Worm (Caenorhabditis elegans) whole organism, L2 larva: Measurements from ENCODE around the gene ztf-31.

Source experiments
- C34F6.9 ChIP-seq: fragments of 150-350 bp; optimal IDR thresholded peaks from 2 replicates; lab custom pipeline; 2014; ENCODE audit warnings: missing biosample characterization, missing genetic modification characterization
- F13H6.1 ChIP-seq: sonication (generic microtip); optimal IDR thresholded peaks from 2 replicates; lab custom pipeline; 2016; ENCODE audit warnings: missing genetic modification characterization, missing compliant biosample characterization
- R02D3.7 ChIP-seq: fragments of 150-350 bp; optimal IDR thresholded peaks from 2 replicates; lab custom pipeline; 2014; ENCODE audit warnings: missing biosample characterization, missing genetic modification characterization
- ZK546.5 ChIP-seq: sonication (generic microtip); optimal IDR thresholded peaks from 2 replicates; lab custom pipeline; 2017; ENCODE audit warnings: missing biosample characterization, missing genetic modification characterization
- aly-2 ChIP-seq: fragments of 150-350 bp; optimal IDR thresholded peaks from 2 replicates; lab custom pipeline; 2014; ENCODE audit warnings: missing biosample characterization, missing genetic modification characterization
- ama-1 ChIP-seq: fragments of 150-350 bp; optimal IDR thresholded peaks from 2 replicates; lab custom pipeline; 2018; ENCODE audit warnings: inconsistent platforms
- blmp-1 ChIP-seq: sonication (generic microtip); optimal IDR thresholded peaks from 2 replicates; lab custom pipeline; 2017; ENCODE audit warnings: missing genetic modification characterization, mild to moderate bottlenecking, missing compliant biosample characterization, antibody characterized with exemption, moderate library complexity; ENCODE audit not compliant: insufficient read depth
- ceh-16 ChIP-seq: fragments of 150-350 bp; optimal IDR thresholded peaks from 2 replicates; lab custom pipeline; 2014; ENCODE audit warnings: missing biosample characterization, missing genetic modification characterization
- ceh-82 ChIP-seq: fragments of 150-350 bp; optimal IDR thresholded peaks from 2 replicates; lab custom pipeline; 2014; ENCODE audit warnings: missing biosample characterization, missing genetic modification characterization
- crh-2 ChIP-seq: sonication (generic microtip); optimal IDR thresholded peaks from 2 replicates; lab custom pipeline; 2017; ENCODE audit warnings: missing biosample characterization, missing genetic modification characterization
- dmd-4 ChIP-seq: sonication (generic microtip); optimal IDR thresholded peaks from 2 replicates; lab custom pipeline; 2017; ENCODE audit warnings: missing biosample characterization, missing genetic modification characterization
- egl-27 ChIP-seq: sonication (generic microtip); optimal IDR thresholded peaks from 3 replicates; lab custom pipeline; 2017; ENCODE audit warnings: missing biosample characterization, missing genetic modification reagents, missing genetic modification characterization
- elt-1 ChIP-seq: fragments of 150-350 bp; optimal IDR thresholded peaks from 2 replicates; lab custom pipeline; 2014; ENCODE audit warnings: missing biosample characterization, missing genetic modification characterization
- fos-1 ChIP-seq: fragments of 150-350 bp; optimal IDR thresholded peaks from 2 replicates; lab custom pipeline; 2014; ENCODE audit warnings: missing biosample characterization, missing genetic modification characterization
- gmeb-1 ChIP-seq: fragments of 150-350 bp; optimal IDR thresholded peaks from 2 replicates; lab custom pipeline; 2014; ENCODE audit warnings: missing biosample characterization, missing genetic modification characterization
- lin-11 ChIP-seq: fragments of 150-350 bp; sonication (generic microtip); optimal IDR thresholded peaks from 2 replicates; lab custom pipeline; 2014; ENCODE audit warnings: missing biosample characterization, missing genetic modification characterization, inconsistent platforms, mixed read lengths
- lin-13 ChIP-seq: fragments of 150-350 bp; optimal IDR thresholded peaks from 2 replicates; lab custom pipeline; 2014; ENCODE audit warnings: missing biosample characterization, missing genetic modification reagents, missing genetic modification characterization
- lin-39 ChIP-seq: fragments of 150-350 bp; optimal IDR thresholded peaks from 2 replicates; lab custom pipeline; 2014; ENCODE audit warnings: missing biosample characterization, missing genetic modification reagents, missing genetic modification characterization
- lsy-2 ChIP-seq, 2 experiments: fragments of 150-350 bp in 1 of 2; sonication (generic microtip) in 1 of 2; optimal IDR thresholded peaks; 2 replicates each; lab custom pipeline; 2014 to 2017; ENCODE audit warnings: missing biosample characterization in 2 of 2, missing genetic modification characterization in 2 of 2
- mab-5 ChIP-seq: fragments of 150-350 bp; optimal IDR thresholded peaks from 2 replicates; lab custom pipeline; 2014; ENCODE audit warnings: missing biosample characterization, missing genetic modification characterization
- mdl-1 ChIP-seq, 2 experiments: fragments of 150-350 bp in 1 of 2; sonication (generic microtip) in 1 of 2; optimal IDR thresholded peaks; 2 replicates each; lab custom pipeline; 2017; ENCODE audit warnings: missing biosample characterization in 2 of 2, missing genetic modification characterization in 2 of 2
- nhr-11 ChIP-seq: fragments of 150-350 bp; optimal IDR thresholded peaks from 2 replicates; lab custom pipeline; 2014; ENCODE audit warnings: missing biosample characterization, missing genetic modification characterization
- nhr-129 ChIP-seq: fragments of 150-350 bp; optimal IDR thresholded peaks from 2 replicates; lab custom pipeline; 2014; ENCODE audit warnings: missing biosample characterization, missing genetic modification characterization
- nhr-21 ChIP-seq: fragments of 150-350 bp; optimal IDR thresholded peaks from 2 replicates; lab custom pipeline; 2014; ENCODE audit warnings: missing biosample characterization, missing genetic modification characterization
- nhr-23 ChIP-seq: fragments of 150-350 bp; optimal IDR thresholded peaks from 2 replicates; lab custom pipeline; 2014; ENCODE audit warnings: missing biosample characterization, missing genetic modification reagents, missing genetic modification characterization
- nhr-25 ChIP-seq: fragments of 150-350 bp; sonication (generic microtip); optimal IDR thresholded peaks from 3 replicates; lab custom pipeline; 2014; ENCODE audit warnings: missing biosample characterization, missing genetic modification characterization
- nhr-6 ChIP-seq: fragments of 150-350 bp; optimal IDR thresholded peaks from 2 replicates; lab custom pipeline; 2014; ENCODE audit warnings: missing biosample characterization, missing genetic modification characterization
- nhr-77 ChIP-seq: fragments of 150-350 bp; optimal IDR thresholded peaks from 2 replicates; lab custom pipeline; 2014; ENCODE audit warnings: missing biosample characterization, missing genetic modification characterization
- peb-1 ChIP-seq: fragments of 150-350 bp; optimal IDR thresholded peaks from 2 replicates; lab custom pipeline; 2014; ENCODE audit warnings: missing biosample characterization, missing genetic modification characterization
- sem-4 ChIP-seq: fragments of 150-350 bp; optimal IDR thresholded peaks from 2 replicates; lab custom pipeline; 2014; ENCODE audit warnings: missing biosample characterization, missing genetic modification reagents, missing genetic modification characterization
- skn-1 ChIP-seq: sonication (generic microtip); optimal IDR thresholded peaks from 2 replicates; lab custom pipeline; 2017; ENCODE audit warnings: missing biosample characterization, missing genetic modification characterization
- sma-3 ChIP-seq: sonication (generic microtip); optimal IDR thresholded peaks from 2 replicates; lab custom pipeline; 2016; ENCODE audit warnings: missing genetic modification reagents, missing genetic modification characterization, missing compliant biosample characterization
- sma-9 ChIP-seq, 2 experiments: fragments of 150-350 bp in 1 of 2; sonication (generic microtip) in 1 of 2; optimal IDR thresholded peaks; 2 replicates each; lab custom pipeline; 2014 to 2016; ENCODE audit warnings: missing genetic modification characterization in 2 of 2, mild to moderate bottlenecking in 1 of 2, missing biosample characterization in 1 of 2, missing compliant biosample characterization in 1 of 2, missing genetic modification reagents in 1 of 2, moderate library complexity in 1 of 2
- snpc-4 ChIP-seq: fragments of 150-350 bp; optimal IDR thresholded peaks from 2 replicates; lab custom pipeline; 2014; ENCODE audit warnings: missing biosample characterization, missing genetic modification characterization
- unc-39 ChIP-seq: fragments of 150-350 bp; optimal IDR thresholded peaks from 2 replicates; lab custom pipeline; 2014; ENCODE audit warnings: missing biosample characterization, missing genetic modification characterization
- unc-62 ChIP-seq: fragments of 150-350 bp; optimal IDR thresholded peaks from 2 replicates; lab custom pipeline; 2014; ENCODE audit warnings: missing biosample characterization, missing genetic modification reagents, missing genetic modification characterization
- zag-1 ChIP-seq: fragments of 150-350 bp; optimal IDR thresholded peaks from 2 replicates; lab custom pipeline; 2014; ENCODE audit warnings: missing biosample characterization, missing genetic modification characterization
- ztf-11 ChIP-seq: sonication (generic microtip); optimal IDR thresholded peaks from 2 replicates; lab custom pipeline; 2017; ENCODE audit warnings: missing biosample characterization, missing genetic modification characterization
- ztf-4 ChIP-seq: fragments of 150-350 bp; optimal IDR thresholded peaks from 2 replicates; lab custom pipeline; 2014; ENCODE audit warnings: missing biosample characterization, missing genetic modification characterization

The ztf-31 gene

DNA sequence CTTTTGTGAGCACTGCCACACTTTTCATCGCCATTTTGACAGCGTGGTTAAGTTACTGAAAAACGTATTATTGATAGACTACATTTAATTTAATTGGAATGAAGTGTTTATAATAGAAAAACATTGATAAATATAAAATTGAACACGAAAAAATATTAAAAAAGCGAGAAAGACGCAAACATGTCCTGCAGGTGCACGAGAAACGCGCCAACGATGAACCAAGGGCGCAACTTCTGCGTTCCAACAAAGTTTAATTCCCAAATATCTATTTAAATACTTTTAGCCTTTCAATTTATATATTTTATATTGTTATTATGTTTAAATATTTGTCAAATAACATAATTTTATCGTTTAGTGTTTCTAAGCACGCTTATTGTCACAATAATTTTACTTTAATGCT, 7.0 kb upstream of the ztf-31 start, which contains the start of gene ndus-8:
Gene ndus-8, minus strand, starts transcription at position 55 of the 400 bp plus-strand sequence.
- TF ChIP-seq F13H6.1, result peak; percentile 40
- TF ChIP-seq ama-1 (lab: Kevin White, UChicago), result no peak
- TF ChIP-seq ceh-16 (tag; lab: Kevin White, UChicago), result no peak
- TF ChIP-seq nhr-11 (tag; lab: Kevin White, UChicago), result no peak
- peak; percentile 74 for TF ChIP-seq snpc-4 (tag; lab: Kevin White, UChicago)
- peak; percentile 43 for TF ChIP-seq nhr-129 (tag; lab: Kevin White, UChicago)
- peak; percentile 59 for TF ChIP-seq egl-27 (tag; lab: Kevin White, UChicago)
- TF ChIP-seq ceh-82 (tag; lab: Kevin White, UChicago), result no peak
- peak; percentile 36 for TF ChIP-seq sem-4 (tag; lab: Kevin White, UChicago)
- no peak for TF ChIP-seq nhr-23 (tag; lab: Kevin White, UChicago)
- TF ChIP-seq C34F6.9 (tag; lab: Kevin White, UChicago), result peak; percentile 79
- no peak for TF ChIP-seq ztf-11 (tag; lab: Kevin White, UChicago)
- TF ChIP-seq nhr-25 (tag; lab: Kevin White, UChicago), result peak; percentile 69
- TF ChIP-seq sma-9 (GFP tag; optimal IDR thresholded peaks at IDR 0.05; lab: Kevin White, UChicago), result peak; percentile 86
- TF ChIP-seq sma-9 (tag; optimal IDR thresholded peaks at IDR 0.05; lab: Kevin White, UChicago), result no peak
- TF ChIP-seq elt-1 (tag; lab: Kevin White, UChicago), result no peak
- no peak for TF ChIP-seq peb-1 (tag; lab: Kevin White, UChicago)
- TF ChIP-seq zag-1 (tag; lab: Kevin White, UChicago), result no peak
- no peak for TF ChIP-seq unc-62
- no peak for TF ChIP-seq aly-2 (tag; lab: Kevin White, UChicago)
- peak; percentile 58 for TF ChIP-seq sma-3 (GFP tag; lab: Kevin White, UChicago)
- no peak for TF ChIP-seq lin-39 (tag; lab: Kevin White, UChicago)
- no peak for TF ChIP-seq mab-5 (tag; lab: Kevin White, UChicago)
- peak; percentile 67 for TF ChIP-seq crh-2 (tag; lab: Kevin White, UChicago)
- TF ChIP-seq ztf-4 (tag; lab: Kevin White, UChicago), result peak; percentile 59
- TF ChIP-seq blmp-1, result no peak
- TF ChIP-seq ZK546.5 (tag; lab: Kevin White, UChicago), result no peak
- no peak for TF ChIP-seq R02D3.7 (tag; lab: Kevin White, UChicago)
- peak; percentile 54 for TF ChIP-seq nhr-21 (tag; lab: Kevin White, UChicago)
- peak; percentile 7 for TF ChIP-seq fos-1
- no peak for TF ChIP-seq nhr-77 (tag; lab: Kevin White, UChicago)
- peak; percentile 54 for TF ChIP-seq lin-11 (tag; lab: Kevin White, UChicago)
- no peak for TF ChIP-seq mdl-1 (tag; optimal IDR thresholded peaks at IDR 0.05; lab: Kevin White, UChicago)
- no peak for TF ChIP-seq unc-39
- TF ChIP-seq lsy-2 (tag; optimal IDR thresholded peaks at IDR 0.05; lab: Kevin White, UChicago), result peak; percentile 61 to 86
- peak; percentile 32 for TF ChIP-seq nhr-6 (tag; lab: Kevin White, UChicago)
- TF ChIP-seq lin-13 (GFP tag; lab: Kevin White, UChicago), result peak; percentile 60
- TF ChIP-seq skn-1 (tag; lab: Kevin White, UChicago), result no peak
- peak; percentile 75 for TF ChIP-seq gmeb-1 (tag; lab: Kevin White, UChicago)

DNA sequence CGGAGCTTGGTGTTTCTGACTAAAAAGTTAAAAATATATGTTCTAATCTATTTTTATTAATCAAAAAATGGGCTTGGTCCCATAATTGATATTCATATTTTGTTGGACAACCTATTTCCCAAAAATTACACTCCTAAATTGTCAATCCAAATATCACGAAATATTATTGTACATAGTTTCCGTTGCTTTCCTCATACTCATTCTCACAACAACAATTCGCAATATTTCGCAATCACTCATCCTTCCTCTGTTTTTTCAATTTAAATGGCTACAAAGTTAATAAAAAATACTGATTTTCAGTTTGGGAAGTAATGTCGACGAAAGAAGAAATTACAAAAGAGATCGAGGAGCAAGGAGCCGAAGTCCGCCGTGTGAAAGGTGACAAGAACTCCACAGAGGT, 2.4 kb upstream of the ztf-31 start, which contains the start of gene pars-1:
Gene pars-1, plus strand, starts transcription at position 301 of the 400 bp plus-strand sequence.
- TF ChIP-seq skn-1 (tag; lab: Kevin White, UChicago), result no peak
- no peak for TF ChIP-seq ceh-16 (tag; lab: Kevin White, UChicago)
- TF ChIP-seq nhr-129 (tag; lab: Kevin White, UChicago), result peak; percentile 22
- TF ChIP-seq ama-1 (lab: Kevin White, UChicago), result no peak

DNA sequence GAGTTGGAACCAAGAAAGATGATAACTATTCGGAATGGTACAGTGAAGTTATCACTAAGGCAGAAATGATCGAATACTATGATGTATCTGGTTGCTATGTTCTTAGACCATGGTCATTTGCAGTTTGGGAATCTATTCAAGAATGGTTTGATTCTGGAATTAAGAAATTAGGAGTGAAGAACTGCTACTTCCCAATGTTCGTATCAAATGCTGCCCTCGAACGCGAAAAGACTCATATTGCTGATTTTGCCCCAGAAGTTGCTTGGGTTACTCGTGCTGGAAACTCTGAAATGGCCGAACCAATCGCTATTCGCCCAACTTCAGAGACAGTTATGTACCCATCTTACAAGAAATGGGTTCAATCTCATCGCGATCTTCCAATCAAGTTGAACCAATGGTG, 1.7 kb upstream of the ztf-31 start:
- TF ChIP-seq lsy-2 (tag; optimal IDR thresholded peaks at IDR 0.05; lab: Kevin White, UChicago) (no peak), fos-1 (no peak), dmd-4 (tag; lab: Kevin White, UChicago) (no peak), ztf-4 (tag; lab: Kevin White, UChicago) (no peak)
